Worm (Caenorhabditis elegans) whole organism, L1 larva: ENCODE results near the gene srh-247.

ENCODE experiments used
- C04F5.9 ChIP-seq: sonication (generic microtip); optimal IDR thresholded peaks from 2 replicates; lab custom pipeline; 2016; ENCODE audit warnings: missing genetic modification characterization, missing compliant biosample characterization
- ceh-82 ChIP-seq, 3 experiments: fragments of 150-350 bp in 1 of 3; sonication (generic microtip) in 2 of 3; optimal IDR thresholded peaks; 2 replicates each; lab custom pipeline; 2014 to 2017; ENCODE audit warnings: missing biosample characterization in 3 of 3, missing genetic modification characterization in 3 of 3
- egl-27 ChIP-seq, 2 experiments: fragments of 150-350 bp in 1 of 2; sonication (generic microtip); optimal IDR thresholded peaks; 3 replicates each; lab custom pipeline; 2017 to 2018; ENCODE audit warnings: missing biosample characterization in 2 of 2, missing genetic modification characterization in 2 of 2, missing genetic modification reagents in 2 of 2
- nhr-28 ChIP-seq: fragments of 150-350 bp; optimal IDR thresholded peaks from 2 replicates; lab custom pipeline; 2014; ENCODE audit warnings: missing biosample characterization, missing genetic modification characterization
- nhr-71 ChIP-seq: sonication (generic microtip); optimal IDR thresholded peaks from 2 replicates; lab custom pipeline; 2016; ENCODE audit warnings: mild to moderate bottlenecking, missing genetic modification characterization, moderate library complexity, missing compliant biosample characterization
- snpc-4 ChIP-seq: fragments of 150-350 bp; optimal IDR thresholded peaks from 2 replicates; lab custom pipeline; 2014; ENCODE audit warnings: missing biosample characterization, missing genetic modification characterization
- ztf-11 ChIP-seq, 2 experiments: sonication (generic microtip); optimal IDR thresholded peaks; 2 replicates each; lab custom pipeline; 2016 to 2017; ENCODE audit warnings: missing genetic modification characterization in 2 of 2, missing biosample characterization in 1 of 2, missing compliant biosample characterization in 1 of 2

- no peak for TF ChIP-seq ceh-82 (tag; optimal IDR thresholded peaks at IDR 0.05; lab: Kevin White, UChicago)
- no peak for TF ChIP-seq nhr-71
- TF ChIP-seq ztf-11 (tag; optimal IDR thresholded peaks at IDR 0.05; lab: Kevin White, UChicago), result no peak
- TF ChIP-seq egl-27 (tag; optimal IDR thresholded peaks at IDR 0.05; lab: Kevin White, UChicago), result no peak
- TF ChIP-seq C04F5.9 (tag; lab: Kevin White, UChicago), result no peak
- TF ChIP-seq nhr-28, result no peak
- no peak for TF ChIP-seq snpc-4 (tag; lab: Kevin White, UChicago)
These were observed 37.7 kb downstream of the srh-247 start, which contains the start of gene pals-32 for ce11 chrV:2896198-2896660.
